Fruit fly (Drosophila melanogaster) whole organism, embryonic: ENCODE data around the gene CG13126.

Source experiments
- Atf3 ChIP-seq: fragments of 200-800 bp; sonication (Bioruptor generic); optimal IDR thresholded peaks from 3 replicates; lab custom pipeline; 2016; ENCODE audit warnings: missing biosample characterization, missing genetic modification characterization
- CG11093 ChIP-seq: fragments of 200-800 bp; sonication (Bioruptor generic); IDR thresholded peaks from 3 replicates; pipeline ENCODE4 v1.3.6; 2022; ENCODE audit warnings: missing biosample characterization, missing genetic modification characterization
- CG12071 ChIP-seq: fragments of 200-800 bp; sonication (Bioruptor generic); optimal IDR thresholded peaks from 3 replicates; lab custom pipeline; 2018; ENCODE audit warnings: missing biosample characterization, mild to moderate bottlenecking, missing genetic modification characterization
- CG12155 ChIP-seq: fragments of 200-800 bp; sonication (Bioruptor generic); optimal IDR thresholded peaks from 3 replicates; lab custom pipeline; 2016; ENCODE audit warnings: missing biosample characterization, missing genetic modification characterization
- CG12942 ChIP-seq: fragments of 200-800 bp; sonication (Bioruptor generic); optimal IDR thresholded peaks from 3 replicates; lab custom pipeline; 2016; ENCODE audit warnings: missing biosample characterization, missing genetic modification characterization
- CG13123 ChIP-seq: fragments of 200-800 bp; sonication (Bioruptor generic); optimal IDR thresholded peaks from 2 replicates; lab custom pipeline; 2016; ENCODE audit warnings: missing biosample characterization, missing genetic modification characterization
- CG13775 ChIP-seq: fragments of 200-800 bp; sonication (Bioruptor generic); optimal IDR thresholded peaks from 3 replicates; lab custom pipeline; 2017; ENCODE audit warnings: missing biosample characterization, mild to moderate bottlenecking, missing genetic modification characterization
- CG17186 ChIP-seq: fragments of 200-800 bp; sonication (Bioruptor generic); optimal IDR thresholded peaks from 3 replicates; lab custom pipeline; 2017; ENCODE audit warnings: missing biosample characterization, missing genetic modification reagents, missing genetic modification characterization
- CG17361 ChIP-seq: fragments of 200-800 bp; sonication (Bioruptor generic); IDR thresholded peaks from 3 replicates; pipeline ENCODE4 v1.3.6; 2022; ENCODE audit warnings: missing biosample characterization, missing genetic modification characterization
- CG1832 ChIP-seq: fragments of 200-800 bp; sonication (Bioruptor generic); optimal IDR thresholded peaks from 2 replicates; lab custom pipeline; 2017; ENCODE audit warnings: missing biosample characterization, mild to moderate bottlenecking, missing genetic modification characterization, inconsistent platforms
- CG34422 ChIP-seq: fragments of 200-800 bp; sonication (Bioruptor generic); IDR thresholded peaks from 3 replicates; pipeline ENCODE4 v1.3.6; 2022; ENCODE audit warnings: missing biosample characterization, missing genetic modification characterization
- CG4617 ChIP-seq: fragments of 200-800 bp; sonication (Bioruptor generic); optimal IDR thresholded peaks from 3 replicates; lab custom pipeline; 2016; ENCODE audit warnings: missing biosample characterization, missing genetic modification characterization, borderline replicate concordance
- CG5180 ChIP-seq: fragments of 200-800 bp; sonication (Bioruptor generic); optimal IDR thresholded peaks from 3 replicates; lab custom pipeline; 2017; ENCODE audit warnings: missing biosample characterization, missing genetic modification characterization, mild to moderate bottlenecking, moderate library complexity, missing genetic modification reagents
- CG7987 ChIP-seq: fragments of 200-800 bp; sonication (Bioruptor generic); optimal IDR thresholded peaks from 2 replicates; lab custom pipeline; 2018; ENCODE audit warnings: missing biosample characterization, mild to moderate bottlenecking, missing genetic modification characterization, moderate library complexity
- CHES-1-like ChIP-seq: fragments of 200-800 bp; sonication (Bioruptor generic); optimal IDR thresholded peaks from 2 replicates; lab custom pipeline; 2016; ENCODE audit warnings: missing biosample characterization, missing genetic modification characterization
- CkIIα-i1 ChIP-seq: fragments of 200-800 bp; sonication (Bioruptor generic); IDR thresholded peaks from 2 replicates; pipeline ENCODE4 v1.3.6; 2022; ENCODE audit warnings: missing biosample characterization, missing genetic modification characterization
- D19A ChIP-seq: fragments of 200-800 bp; optimal IDR thresholded peaks from 3 replicates; lab custom pipeline; 2019; ENCODE audit warnings: missing biosample characterization, mild to moderate bottlenecking, missing genetic modification characterization, moderate library complexity
- Dip2 ChIP-seq: fragments of 200-800 bp; sonication (Bioruptor generic); IDR thresholded peaks from 2 replicates; pipeline ENCODE4 v1.3.6; 2022; ENCODE audit warnings: missing biosample characterization, missing genetic modification characterization
- Drgx ChIP-seq: fragments of 200-800 bp; sonication (Bioruptor generic); IDR thresholded peaks from 2 replicates; pipeline ENCODE4 v1.3.6; 2022; ENCODE audit warnings: missing biosample characterization, missing genetic modification characterization
- Elba2 ChIP-seq: fragments of 200-800 bp; sonication (Bioruptor generic); optimal IDR thresholded peaks from 3 replicates; lab custom pipeline; 2016; ENCODE audit warnings: missing biosample characterization, missing genetic modification characterization
- GATAe ChIP-seq: fragments of 200-800 bp; sonication (Bioruptor generic); conservative IDR thresholded peaks from 2 replicates; pipeline ENCODE4 v1.3.6; 2022; ENCODE audit warnings: missing biosample characterization, missing genetic modification characterization
- Gsc ChIP-seq: fragments of 200-800 bp; sonication (Bioruptor generic); IDR thresholded peaks from 2 replicates; pipeline ENCODE4 v1.3.6; 2022; ENCODE audit warnings: missing biosample characterization, missing genetic modification characterization
- Hey ChIP-seq: fragments of 200-800 bp; sonication (Bioruptor generic); optimal IDR thresholded peaks from 3 replicates; lab custom pipeline; 2018; ENCODE audit warnings: missing biosample characterization, mild to moderate bottlenecking, missing genetic modification characterization
- Hr3 ChIP-seq: fragments of 200-800 bp; sonication (Bioruptor generic); optimal IDR thresholded peaks from 3 replicates; lab custom pipeline; 2016; ENCODE audit warnings: missing biosample characterization, missing genetic modification characterization
- Hr51 ChIP-seq, 2 experiments: fragments of 200-800 bp; sonication (Bioruptor generic); optimal IDR thresholded peaks; 2 replicates in 1 of 2; 3 replicates in 1 of 2; lab custom pipeline; 2016 to 2018; ENCODE audit warnings: missing biosample characterization in 2 of 2, missing genetic modification characterization in 2 of 2, mild to moderate bottlenecking in 1 of 2, moderate library complexity in 1 of 2
- Mad ChIP-seq: fragments of 200-800 bp; sonication (Bioruptor generic); optimal IDR thresholded peaks from 2 replicates; lab custom pipeline; 2016; ENCODE audit warnings: missing biosample characterization, missing genetic modification characterization
- Mes4 ChIP-seq: fragments of 200-800 bp; sonication (Bioruptor generic); optimal IDR thresholded peaks from 2 replicates; lab custom pipeline; 2016; ENCODE audit warnings: missing biosample characterization, missing genetic modification characterization
- NC2α ChIP-seq: fragments of 200-800 bp; sonication (Bioruptor generic); optimal IDR thresholded peaks from 2 replicates; lab custom pipeline; 2016; ENCODE audit warnings: missing biosample characterization, missing genetic modification characterization
- ab ChIP-seq: fragments of 200-800 bp; sonication (Bioruptor generic); optimal IDR thresholded peaks from 2 replicates; lab custom pipeline; 2016; ENCODE audit warnings: missing biosample characterization, missing genetic modification characterization
- ara ChIP-seq: fragments of 200-800 bp; sonication (Bioruptor generic); IDR thresholded peaks from 2 replicates; pipeline ENCODE4 v1.3.6; 2022; ENCODE audit warnings: missing biosample characterization, missing genetic modification characterization
- ase ChIP-seq: fragments of 200-800 bp; sonication (Bioruptor generic); IDR thresholded peaks from 3 replicates; pipeline ENCODE4 v1.3.6; 2022; ENCODE audit warnings: missing biosample characterization, missing genetic modification characterization
- bbx ChIP-seq: fragments of 200-800 bp; sonication (Bioruptor generic); IDR thresholded peaks from 2 replicates; pipeline ENCODE4 v1.3.6; 2022; ENCODE audit warnings: missing biosample characterization, missing genetic modification characterization; ENCODE audit not compliant: partially characterized antibody
- br ChIP-seq: fragments of >200 bp; optimal IDR thresholded peaks from 2 replicates; lab custom pipeline; 2017
- chinmo ChIP-seq: fragments of 200-800 bp; sonication (Bioruptor generic); IDR thresholded peaks from 4 replicates; pipeline ENCODE4 v1.3.6; 2022; ENCODE audit warnings: missing biosample characterization, missing genetic modification characterization; ENCODE audit not compliant: partially characterized antibody
- croc ChIP-seq: fragments of 200-800 bp; sonication (Bioruptor generic); conservative IDR thresholded peaks from 3 replicates; pipeline ENCODE4 v1.3.6; 2022; ENCODE audit warnings: missing biosample characterization, missing genetic modification characterization
- danr ChIP-seq: fragments of 200-800 bp; sonication (Bioruptor generic); IDR thresholded peaks from 2 replicates; pipeline ENCODE4 v1.3.6; 2022; ENCODE audit warnings: missing biosample characterization, missing genetic modification characterization
- dimm ChIP-seq: fragments of 200-800 bp; sonication (Bioruptor generic); IDR thresholded peaks from 2 replicates; pipeline ENCODE4 v1.3.6; 2022; ENCODE audit warnings: missing biosample characterization, missing genetic modification characterization
- disco-r ChIP-seq: fragments of 200-800 bp; sonication (Bioruptor generic); optimal IDR thresholded peaks from 2 replicates; lab custom pipeline; 2016; ENCODE audit warnings: missing biosample characterization, missing genetic modification characterization
- eyg ChIP-seq: fragments of 200-800 bp; sonication (Bioruptor generic); optimal IDR thresholded peaks from 3 replicates; lab custom pipeline; 2016; ENCODE audit warnings: missing biosample characterization, missing genetic modification characterization
- grau ChIP-seq: fragments of 200-800 bp; optimal IDR thresholded peaks from 3 replicates; lab custom pipeline; 2019; ENCODE audit warnings: missing biosample characterization, mild to moderate bottlenecking, missing genetic modification characterization, moderate library complexity
- hbn ChIP-seq: fragments of 200-800 bp; sonication (Bioruptor generic); IDR thresholded peaks from 2 replicates; pipeline ENCODE4 v1.3.6; 2022; ENCODE audit warnings: missing biosample characterization, missing genetic modification characterization; ENCODE audit not compliant: partially characterized antibody
- jigr1 ChIP-seq: fragments of 200-800 bp; sonication (Bioruptor generic); IDR thresholded peaks from 3 replicates; pipeline ENCODE4 v1.3.6; 2022; ENCODE audit warnings: missing biosample characterization, missing genetic modification characterization
- klu ChIP-seq: fragments of 200-800 bp; sonication (Bioruptor generic); IDR thresholded peaks from 2 replicates; pipeline ENCODE4 v1.3.6; 2022; ENCODE audit warnings: missing biosample characterization, missing genetic modification characterization
- lab ChIP-seq: fragments of 200-800 bp; sonication (Bioruptor generic); optimal IDR thresholded peaks from 3 replicates; lab custom pipeline; 2017; ENCODE audit warnings: missing biosample characterization, missing genetic modification characterization, mild to moderate bottlenecking, moderate library complexity, missing genetic modification reagents
- mirr ChIP-seq: fragments of 200-800 bp; sonication (Bioruptor generic); optimal IDR thresholded peaks from 3 replicates; lab custom pipeline; 2018; ENCODE audit warnings: missing biosample characterization, mild to moderate bottlenecking, missing genetic modification characterization
- psq ChIP-seq: fragments of 200-800 bp; sonication (Bioruptor generic); optimal IDR thresholded peaks from 2 replicates; lab custom pipeline; 2017; ENCODE audit warnings: missing biosample characterization, missing genetic modification characterization
- pzg ChIP-seq: fragments of 200-800 bp; sonication (Bioruptor generic); optimal IDR thresholded peaks from 3 replicates; lab custom pipeline; 2018; ENCODE audit warnings: missing biosample characterization, mild to moderate bottlenecking, missing genetic modification characterization, moderate library complexity
- sens-2 ChIP-seq: fragments of 200-800 bp; sonication (Bioruptor generic); IDR thresholded peaks from 2 replicates; pipeline ENCODE4 v1.3.6; 2022; ENCODE audit warnings: missing biosample characterization, missing genetic modification characterization
- slou ChIP-seq: fragments of 200-800 bp; sonication (Bioruptor generic); optimal IDR thresholded peaks from 3 replicates; lab custom pipeline; 2016; ENCODE audit warnings: missing biosample characterization, missing genetic modification characterization
- ssp ChIP-seq: fragments of 200-800 bp; sonication (Bioruptor generic); IDR thresholded peaks from 2 replicates; pipeline ENCODE4 v1.3.6; 2022; ENCODE audit warnings: missing biosample characterization, missing genetic modification characterization
- toy ChIP-seq: fragments of 200-800 bp; sonication (Bioruptor generic); IDR thresholded peaks from 2 replicates; pipeline ENCODE4 v1.3.6; 2022; ENCODE audit warnings: missing biosample characterization, missing genetic modification characterization
- trh ChIP-seq: fragments of 200-800 bp; sonication (Bioruptor generic); optimal IDR thresholded peaks from 2 replicates; lab custom pipeline; 2016; ENCODE audit warnings: missing biosample characterization, missing genetic modification characterization
- z ChIP-seq: fragments of 200-800 bp; sonication (Bioruptor generic); IDR thresholded peaks from 3 replicates; pipeline ENCODE4 v1.3.6; 2022; ENCODE audit warnings: missing biosample characterization, missing genetic modification characterization

Gene CG13126

dm6 chr2L:9996553-9996952 lies 42.6 kb upstream of the CG13126 start (continued):
- TF ChIP-seq pzg (GFP tag; lab: Kevin White, UChicago) (no peak), Mes4 (GFP tag; lab: Kevin White, UChicago) (no peak), CG7987 (GFP tag; lab: Kevin White, UChicago) (no peak), toy (GFP tag; lab: Robert Waterston, UW) (no peak), klu (GFP tag; lab: Robert Waterston, UW) (no peak), croc (GFP tag; lab: Robert Waterston, UW) (no peak), GATAe (GFP tag; lab: Robert Waterston, UW) (no peak), bbx (GFP tag; lab: Robert Waterston, UW) (no peak), Drgx (no peak), hbn (no peak), sens-2 (GFP tag; lab: Robert Waterston, UW) (no peak), Dip2 (GFP tag; lab: Robert Waterston, UW) (no peak), mirr (no peak), br (no peak), slou (GFP tag; lab: Kevin White, UChicago) (no peak), grau (tag; lab: Kevin White, UChicago) (peak; percentile 35), dimm (GFP tag; lab: Robert Waterston, UW) (no peak), D19A (tag; lab: Kevin White, UChicago) (peak; percentile 27), ase (GFP tag; lab: Robert Waterston, UW) (no peak), ara (GFP tag; lab: Robert Waterston, UW) (no peak), jigr1 (GFP tag; lab: Robert Waterston, UW) (no peak), danr (GFP tag; lab: Robert Waterston, UW) (no peak), CG17186 (GFP tag; lab: Kevin White, UChicago) (no peak), Hr3 (GFP tag; lab: Kevin White, UChicago) (peak; percentile 33), CG11093 (GFP tag; lab: Robert Waterston, UW) (no peak), CG4617 (GFP tag; lab: Kevin White, UChicago) (no peak), CG13775 (GFP tag; lab: Kevin White, UChicago) (peak; percentile 39), CG12942 (GFP tag; lab: Kevin White, UChicago) (no peak), CG5180 (no peak), z (GFP tag; lab: Robert Waterston, UW) (no peak), psq (GFP tag; lab: Kevin White, UChicago) (no peak), chinmo (no peak), CG1832 (GFP tag; lab: Kevin White, UChicago) (no peak), Atf3 (GFP tag; lab: Kevin White, UChicago) (no peak), CG34422 (no peak), Hr51 (GFP tag; optimal IDR thresholded peaks at IDR 0.05; lab: Kevin White, UChicago) (peak in 1 of 2 experiments; percentile 2), NC2α (GFP tag; lab: Kevin White, UChicago) (no peak), ssp (GFP tag; lab: Robert Waterston, UW) (no peak), eyg (no peak), CHES-1-like (no peak), CkIIα-i1 (GFP tag; lab: Robert Waterston, UW) (no peak), lab (GFP tag; lab: Kevin White, UChicago) (no peak), Gsc (no peak), CG12071 (GFP tag; lab: Kevin White, UChicago) (no peak), CG17361 (GFP tag; lab: Robert Waterston, UW) (peak; percentile 48; the same call in 1 of the 3 replicates), Mad (GFP tag; lab: Kevin White, UChicago) (no peak), CG13123 (no peak), trh (GFP tag; lab: Kevin White, UChicago) (no peak), disco-r (GFP tag; lab: Kevin White, UChicago) (no peak), ab (no peak), Hey (tag; lab: Kevin White, UChicago) (no peak), Elba2 (GFP tag; lab: Kevin White, UChicago) (no peak), CG12155 (GFP tag; lab: Kevin White, UChicago) (no peak)
